Worm (Caenorhabditis elegans) whole organism, mixed stage, embryonic: Measurements from ENCODE around the gene rig-1.

Source experiments
- M03D4.4 ChIP-seq: sonication (generic microtip); optimal IDR thresholded peaks from 2 replicates; lab custom pipeline; 2017; ENCODE audit warnings: mild to moderate bottlenecking, missing genetic modification characterization, missing compliant biosample characterization
- blmp-1 ChIP-seq: fragments of 150-350 bp; optimal IDR thresholded peaks from 2 replicates; lab custom pipeline; 2014; ENCODE audit warnings: missing biosample characterization, missing genetic modification characterization
- elt-3 ChIP-seq: fragments of 150-350 bp; optimal IDR thresholded peaks from 2 replicates; lab custom pipeline; 2014; ENCODE audit warnings: missing biosample characterization, missing genetic modification characterization
- lin-13 ChIP-seq: fragments of 150-350 bp; optimal IDR thresholded peaks from 2 replicates; lab custom pipeline; 2014; ENCODE audit warnings: missing biosample characterization, missing genetic modification characterization
- mep-1 ChIP-seq: fragments of 150-350 bp; optimal IDR thresholded peaks from 2 replicates; lab custom pipeline; 2017; ENCODE audit warnings: missing biosample characterization, missing genetic modification reagents, missing genetic modification characterization, inconsistent platforms
- mls-2 ChIP-seq: sonication (generic microtip); optimal IDR thresholded peaks from 2 replicates; lab custom pipeline; 2016; ENCODE audit warnings: mild to moderate bottlenecking, missing genetic modification characterization, moderate library complexity, missing compliant biosample characterization
- nhr-12 ChIP-seq: fragments of 150-350 bp; optimal IDR thresholded peaks from 2 replicates; lab custom pipeline; 2014; ENCODE audit warnings: missing biosample characterization, missing genetic modification characterization
- nhr-28 ChIP-seq: fragments of 150-350 bp; optimal IDR thresholded peaks from 2 replicates; lab custom pipeline; 2014; ENCODE audit warnings: missing biosample characterization, missing genetic modification characterization
- pha-4 ChIP-seq: fragments of 150-350 bp; optimal IDR thresholded peaks from 2 replicates; lab custom pipeline; 2018; ENCODE audit warnings: missing biosample characterization, missing genetic modification reagents, missing genetic modification characterization
- sptf-1 ChIP-seq: sonication (generic microtip); optimal IDR thresholded peaks from 2 replicates; lab custom pipeline; 2017; ENCODE audit warnings: mild to moderate bottlenecking, missing genetic modification characterization, moderate library complexity, missing compliant biosample characterization
- unc-39 ChIP-seq: fragments of 150-350 bp; optimal IDR thresholded peaks from 2 replicates; lab custom pipeline; 2014; ENCODE audit warnings: missing biosample characterization, missing genetic modification characterization
- unc-62 ChIP-seq: fragments of 150-350 bp; optimal IDR thresholded peaks from 2 replicates; lab custom pipeline; 2014; ENCODE audit warnings: missing biosample characterization, missing genetic modification reagents, missing genetic modification characterization
- zip-8 ChIP-seq: fragments of 150-350 bp; optimal IDR thresholded peaks from 2 replicates; lab custom pipeline; 2014; ENCODE audit warnings: missing biosample characterization, missing genetic modification characterization
- ztf-11 ChIP-seq: fragments of 150-350 bp; optimal IDR thresholded peaks from 2 replicates; lab custom pipeline; 2014; ENCODE audit warnings: missing biosample characterization, missing genetic modification characterization

DNA sequence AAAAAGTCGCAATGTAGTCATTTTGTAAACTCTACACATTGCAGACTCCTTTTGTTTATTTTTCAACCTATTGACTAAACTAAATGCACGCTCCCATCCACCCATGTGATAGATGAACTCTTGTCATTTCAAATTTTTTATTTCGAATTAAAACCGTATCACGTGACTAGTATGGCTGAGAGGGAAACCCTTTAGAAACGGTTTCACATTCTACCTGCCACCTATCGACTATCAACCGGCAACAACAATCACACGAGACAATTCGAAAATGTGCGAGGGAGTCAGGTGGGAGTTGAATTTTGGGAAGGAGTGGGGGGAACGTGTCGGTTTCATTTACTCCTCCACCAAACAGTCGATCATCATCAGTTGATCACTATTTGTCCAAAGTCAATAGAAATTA lies 14.1 kb downstream of the rig-1 start:
- TF ChIP-seq mls-2 = no peak
- TF ChIP-seq M03D4.4 (tag; lab: Kevin White, UChicago) = no peak
- TF ChIP-seq lin-13 (tag; lab: Kevin White, UChicago) = no peak
- TF ChIP-seq unc-62 (GFP tag; lab: Kevin White, UChicago) = no peak
- TF ChIP-seq blmp-1 (tag; lab: Kevin White, UChicago) = no peak
- no peak for TF ChIP-seq pha-4 (tag; lab: Kevin White, UChicago)
- no peak for TF ChIP-seq unc-39 (tag; lab: Kevin White, UChicago)
- TF ChIP-seq zip-8 (tag; lab: Kevin White, UChicago) = no peak
- TF ChIP-seq mep-1 (tag; lab: Kevin White, UChicago) = no peak
- no peak for TF ChIP-seq nhr-28 (tag; lab: Kevin White, UChicago)
- no peak for TF ChIP-seq nhr-12 (tag; lab: Kevin White, UChicago)
- no peak for TF ChIP-seq sptf-1 (tag; lab: Kevin White, UChicago)
- TF ChIP-seq ztf-11 = no peak
- no peak for TF ChIP-seq elt-3 (tag; lab: Kevin White, UChicago)
